Worm (Caenorhabditis elegans): ENCODE measurements around the gene Y59A8B.19.

DNA sequence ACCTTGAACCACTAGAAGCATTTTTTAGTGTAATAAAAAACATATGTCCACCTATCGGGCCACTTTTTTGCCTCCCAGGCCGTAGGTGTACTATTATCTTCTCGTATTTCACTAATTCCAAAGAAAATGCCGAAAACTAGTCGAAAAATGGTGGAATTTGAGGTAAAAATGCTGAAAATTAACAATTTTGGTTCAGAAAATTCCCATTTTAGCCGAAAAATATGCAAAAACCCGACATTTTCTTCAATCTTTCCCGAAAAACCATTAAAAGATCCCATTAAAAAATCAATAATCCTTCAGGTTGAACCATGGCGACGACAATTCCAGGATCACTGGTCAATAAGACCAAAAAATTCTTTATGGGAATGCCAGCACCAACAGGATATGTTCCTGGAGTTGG lies 15.1 kb downstream of the Y59A8B.19 start, which contains the start of gene prp-6:
- TF ChIP-seq attf-3 (GFP tag; conservative IDR thresholded peaks at IDR 0.05), result no peak
- no peak for TF ChIP-seq cebp-2 (GFP tag; IDR thresholded peaks at IDR 0.05)
- TF ChIP-seq rpc-1 (optimal IDR thresholded peaks at IDR 0.05), result no peak
- no peak for TF ChIP-seq rpc-1 (tag; optimal IDR thresholded peaks at IDR 0.05)
- no peak for TF ChIP-seq dpl-1 (GFP tag; optimal IDR thresholded peaks at IDR 0.05)
- TF ChIP-seq dpff-1 (tag; optimal IDR thresholded peaks at IDR 0.05), result no peak
- TF ChIP-seq sea-2 (GFP tag; IDR thresholded peaks at IDR 0.05), result no peak
- TF ChIP-seq ceh-58 (GFP tag; IDR thresholded peaks at IDR 0.05), result no peak
- TF ChIP-seq unc-62 (GFP tag; optimal IDR thresholded peaks at IDR 0.05), result no peak
